Worm (Caenorhabditis elegans): ENCODE data around the gene str-198.

The str-198 gene

DNA sequence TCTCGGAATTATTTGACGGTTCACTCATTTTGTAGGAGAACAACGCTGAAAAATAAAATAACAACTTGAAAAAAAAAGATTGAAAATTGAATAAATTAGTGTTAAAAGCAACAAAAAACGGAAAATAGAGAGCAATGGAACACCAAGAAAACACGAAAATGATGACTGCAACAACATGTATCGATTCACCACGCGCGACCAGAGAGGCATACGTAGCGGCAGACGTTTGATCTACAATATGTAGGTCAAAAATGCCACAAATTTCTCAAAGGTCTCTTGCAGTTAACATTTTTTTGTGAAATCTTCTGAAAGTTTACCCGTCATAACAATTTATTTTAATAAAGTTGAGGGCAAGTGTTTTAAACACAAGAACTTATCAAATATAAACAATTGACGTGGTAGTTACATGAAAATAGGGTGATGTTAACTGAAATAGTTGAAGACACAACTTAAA, 9.4 kb downstream of the str-198 start, which contains the start of gene F14H3.5 (continued):
- TF ChIP-seq sdz-12 (GFP tag; optimal IDR thresholded peaks at IDR 0.05): no peak

- no peak for TF ChIP-seq daf-19 (GFP tag; conservative IDR thresholded peaks at IDR 0.05)
- TF ChIP-seq zip-2 (tag; optimal IDR thresholded peaks at IDR 0.05): no peak
- TF ChIP-seq ceh-44 (GFP tag; IDR thresholded peaks at IDR 0.05): no peak
Measured at ce11 chrV:16058872-16059271, 11.3 kb downstream of the str-198 start, which contains the start of gene F14H3.6. Gene F14H3.6 (minus strand): TSS chrV:16058893.

DNA sequence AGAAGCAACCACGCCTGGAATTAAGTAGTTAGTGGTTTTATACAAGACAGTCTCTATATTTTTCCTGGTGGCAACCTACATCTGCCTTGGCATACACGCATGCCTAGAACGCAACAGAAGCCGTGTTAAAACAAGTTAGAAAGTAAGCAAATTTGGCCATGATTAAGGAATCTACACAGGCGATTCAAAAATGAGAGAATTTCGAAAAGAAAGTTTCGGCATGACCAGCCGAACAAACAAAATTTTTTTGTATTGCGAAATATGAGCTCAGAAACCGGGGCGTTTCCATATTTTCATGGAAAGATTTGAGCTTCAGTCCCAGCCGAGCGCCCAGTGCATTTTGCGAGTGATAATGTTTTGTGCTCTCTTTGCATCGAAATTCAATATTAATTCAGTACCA, 12.5 kb downstream of the str-198 start, which contains the start of gene F14H3.15:
Gene F14H3.15, minus strand, starts transcription at position 101 of the 400 bp plus-strand sequence.
- TF ChIP-seq aly-2 (tag; optimal IDR thresholded peaks at IDR 0.05) (no peak), tra-1 (GFP tag; IDR thresholded peaks at IDR 0.05) (no peak)

DNA sequence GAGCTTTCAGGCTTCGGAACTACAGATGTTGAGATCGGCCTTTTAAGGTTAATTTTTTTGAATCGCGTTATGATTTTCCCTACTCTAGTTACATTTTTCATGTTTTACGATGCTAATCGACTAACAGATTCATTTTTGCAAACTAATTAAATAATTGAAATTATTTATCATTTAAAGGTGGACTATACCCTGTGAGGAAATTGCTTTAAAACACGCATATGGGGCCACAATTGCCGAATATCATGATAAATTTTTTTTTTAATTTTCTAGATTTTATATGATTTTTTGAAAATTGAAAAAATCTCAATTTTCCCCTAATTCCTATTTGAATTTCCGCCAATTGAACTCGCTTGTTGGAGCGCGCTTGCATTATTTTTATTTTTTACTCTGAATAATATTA, 14.4 kb downstream of the str-198 start, which contains the start of gene fbxa-100:
Gene fbxa-100, minus strand, starts transcription at position 101 of the 400 bp plus-strand sequence.
- TF ChIP-seq snpc-1.2 (GFP tag; IDR thresholded peaks at IDR 0.05): no peak
- no peak for TF ChIP-seq nhr-11 (tag; optimal IDR thresholded peaks at IDR 0.05)
- TF ChIP-seq aha-1 (tag): peak; percentile 23
- TF ChIP-seq T20F7.1 (GFP tag; optimal IDR thresholded peaks at IDR 0.05): no peak
- TF ChIP-seq daf-16 (GFP tag; optimal IDR thresholded peaks at IDR 0.05): no peak
- no peak for TF ChIP-seq daf-16 (tag; optimal IDR thresholded peaks at IDR 0.05)
- no peak for TF ChIP-seq mdt-29 (GFP tag; IDR thresholded peaks at IDR 0.05)

ce11 chrV:16062788-16063187, 15.2 kb downstream of the str-198 start, which contains the start of gene F14H3.14:
Gene F14H3.14 (minus strand): TSS chrV:16062888.
- TF ChIP-seq zag-1 (tag; optimal IDR thresholded peaks at IDR 0.05) (no peak), dpl-1 (GFP tag; optimal IDR thresholded peaks at IDR 0.05) (no peak), dmd-9 (GFP tag; IDR thresholded peaks at IDR 0.05) (no peak), ceh-28 (tag; optimal IDR thresholded peaks at IDR 0.05) (no peak), lin-38 (GFP tag; IDR thresholded peaks at IDR 0.05) (no peak), set-16 (GFP tag; IDR thresholded peaks at IDR 0.05) (no peak), mxl-2 (GFP tag; conservative IDR thresholded peaks at IDR 0.05) (no peak), Y105C5A.15 (GFP tag; IDR thresholded peaks at IDR 0.05) (no peak)

- TF ChIP-seq nhr-76 (tag; optimal IDR thresholded peaks at IDR 0.05) (no peak), unc-62 (GFP tag; optimal IDR thresholded peaks at IDR 0.05 in 1 of 2) (no peak), unc-62 (tag; optimal IDR thresholded peaks at IDR 0.05) (no peak), ZK546.5 (tag; optimal IDR thresholded peaks at IDR 0.05) (no peak)
Measured at ce11 chrV:16068938-16069337, 21.3 kb downstream of the str-198 start, which contains the start of gene cyp-35D1. Gene cyp-35D1 (plus strand): TSS chrV:16069238.

ce11 chrV:16071167-16071566, 23.6 kb downstream of the str-198 start, which contains the start of gene nhr-176:
Gene nhr-176 (plus strand): TSS chrV:16071325.
- peak; percentile 43 for TF ChIP-seq dve-1 (tag; optimal IDR thresholded peaks at IDR 0.05; ENCODE audit: insufficient read depth)
- peak; percentile 23 for TF ChIP-seq pqm-1 (tag; optimal IDR thresholded peaks at IDR 0.05)
- no peak for TF ChIP-seq dpl-1 (GFP tag; optimal IDR thresholded peaks at IDR 0.05)
- no peak for TF ChIP-seq tag-97 (GFP tag; IDR thresholded peaks at IDR 0.05)
- no peak for TF ChIP-seq daf-16 (GFP tag; optimal IDR thresholded peaks at IDR 0.05)
- TF ChIP-seq daf-16 (tag; optimal IDR thresholded peaks at IDR 0.05): peak; percentile 54
- no peak for TF ChIP-seq ceh-82 (tag; optimal IDR thresholded peaks at IDR 0.05)
- no peak for TF ChIP-seq attf-4 (tag; optimal IDR thresholded peaks at IDR 0.05)
- TF ChIP-seq F10B5.3 (tag; optimal IDR thresholded peaks at IDR 0.05): no peak
- TF ChIP-seq mep-1 (tag; optimal IDR thresholded peaks at IDR 0.05): no peak
- TF ChIP-seq R02D3.7 (tag; optimal IDR thresholded peaks at IDR 0.05): no peak
- peak; percentile 89 for TF ChIP-seq nhr-28 (tag; optimal IDR thresholded peaks at IDR 0.05)
- TF ChIP-seq nhr-237 (tag; optimal IDR thresholded peaks at IDR 0.05): no peak
- no peak for TF ChIP-seq nhr-48 (tag; optimal IDR thresholded peaks at IDR 0.05)
- TF ChIP-seq unc-62 (GFP tag; optimal IDR thresholded peaks at IDR 0.05 in 1 of 2): peak in 1 of 2 experiments; percentile 62
- TF ChIP-seq unc-62 (tag; optimal IDR thresholded peaks at IDR 0.05): no peak
- no peak for TF ChIP-seq nhr-111 (GFP tag; optimal IDR thresholded peaks at IDR 0.05)
- no peak for TF ChIP-seq lin-15B (tag; optimal IDR thresholded peaks at IDR 0.05)
- no peak for TF ChIP-seq madf-5 (GFP tag; IDR thresholded peaks at IDR 0.05)
- TF ChIP-seq D1046.2 (GFP tag; IDR thresholded peaks at IDR 0.05): no peak
- TF ChIP-seq fos-1 (tag; optimal IDR thresholded peaks at IDR 0.05): no peak
- TF ChIP-seq Y48G9A.11 (GFP tag; IDR thresholded peaks at IDR 0.05): no peak
- no peak for TF ChIP-seq ceh-44 (GFP tag; IDR thresholded peaks at IDR 0.05)
- no peak for TF ChIP-seq dmd-9 (GFP tag; IDR thresholded peaks at IDR 0.05)

Measured in whole organism, L4 larva.